Worm (Caenorhabditis elegans) whole organism, late embryonic: ENCODE data around the gene srd-32.

Experiments used
- C08G9.2 ChIP-seq: sonication (generic microtip); optimal IDR thresholded peaks from 2 replicates; lab custom pipeline; 2016; ENCODE audit warnings: mild to moderate bottlenecking, missing genetic modification characterization, moderate library complexity, missing compliant biosample characterization
- K02D7.2 ChIP-seq: sonication (generic microtip); optimal IDR thresholded peaks from 2 replicates; lab custom pipeline; 2017; ENCODE audit warnings: mild to moderate bottlenecking, missing genetic modification characterization, missing compliant biosample characterization
- ama-1 ChIP-seq: fragments of 150-350 bp; optimal IDR thresholded peaks from 2 replicates; lab custom pipeline; 2014
- ceh-14 ChIP-seq: sonication (generic microtip); optimal IDR thresholded peaks from 2 replicates; lab custom pipeline; 2016; ENCODE audit warnings: missing genotype, missing genetic modification characterization, missing compliant biosample characterization
- elt-2 ChIP-seq: sonication (generic microtip); optimal IDR thresholded peaks from 2 replicates; lab custom pipeline; 2016; ENCODE audit warnings: missing genetic modification reagents, missing genetic modification characterization, missing compliant biosample characterization
- hlh-30 ChIP-seq: sonication (generic microtip); optimal IDR thresholded peaks from 2 replicates; lab custom pipeline; 2017; ENCODE audit warnings: antibody characterized with exemption, missing genetic modification characterization, missing compliant biosample characterization; ENCODE audit not compliant: insufficient read depth
- nhr-232 ChIP-seq: sonication (generic microtip); optimal IDR thresholded peaks from 2 replicates; lab custom pipeline; 2016; ENCODE audit warnings: missing genetic modification characterization, missing compliant biosample characterization
- rnt-1 ChIP-seq: sonication (generic microtip); optimal IDR thresholded peaks from 2 replicates; lab custom pipeline; 2016; ENCODE audit warnings: missing genetic modification characterization, missing compliant biosample characterization
- ttx-3 ChIP-seq: sonication (generic microtip); optimal IDR thresholded peaks from 2 replicates; lab custom pipeline; 2016; ENCODE audit warnings: missing genetic modification reagents, missing genetic modification characterization, missing compliant biosample characterization
- zip-5 ChIP-seq: sonication (generic microtip); optimal IDR thresholded peaks from 2 replicates; lab custom pipeline; 2016; ENCODE audit warnings: missing genetic modification characterization, missing compliant biosample characterization

The srd-32 gene

DNA sequence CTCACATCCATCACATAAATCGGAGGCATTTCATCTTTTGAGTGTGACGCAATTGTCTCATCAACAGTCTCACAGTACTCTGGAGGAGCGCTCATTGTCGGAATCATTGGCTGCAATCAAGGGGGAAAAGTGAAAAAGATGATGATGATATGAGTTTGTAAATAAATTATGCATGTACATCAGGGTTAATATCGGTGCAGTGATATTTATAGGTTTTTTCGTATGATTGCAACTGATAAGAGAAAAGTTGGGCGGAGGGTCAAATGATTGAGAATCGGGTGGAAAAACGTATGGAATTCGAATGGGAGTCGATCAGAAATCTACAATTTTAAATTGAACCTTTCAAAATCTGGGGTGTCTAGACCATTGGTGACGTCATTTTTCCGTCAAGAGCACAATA, 49.4 kb downstream of the srd-32 start, which contains the start of gene H23N18.6:
TSS of gene H23N18.6 (minus strand) at position 201 of the 400 bp plus-strand sequence.
- TF ChIP-seq elt-2 (tag; lab: Kevin White, UChicago): peak; percentile 60
- no peak for TF ChIP-seq hlh-30 (tag; lab: Kevin White, UChicago)

DNA sequence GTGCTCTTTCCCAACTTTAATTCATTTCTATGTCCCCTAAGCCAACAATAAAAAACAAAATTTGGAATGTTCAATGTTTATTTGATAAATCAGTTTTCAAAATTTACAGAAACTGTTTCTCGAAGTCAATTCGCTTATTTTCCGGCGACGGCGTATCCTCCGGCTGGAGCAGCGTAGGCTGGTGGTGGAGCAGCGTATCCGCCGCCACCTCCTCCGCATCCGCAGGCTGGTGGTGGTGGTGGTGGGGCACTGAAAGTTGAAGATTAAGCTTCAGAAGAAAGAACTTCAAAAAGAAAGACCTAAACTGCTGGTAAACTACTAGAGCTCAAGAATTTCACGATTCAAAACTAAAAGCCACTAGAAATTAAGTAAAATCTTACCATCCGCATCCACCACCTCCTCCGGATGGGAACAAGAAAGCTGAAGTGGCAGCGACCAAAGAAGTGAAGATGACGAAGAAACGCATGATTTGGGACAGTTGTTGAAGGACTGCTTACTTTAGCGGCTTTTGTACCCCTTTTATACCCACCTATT, 52.7 kb downstream of the srd-32 start, which contains the start of gene C02E7.7:
TSS of gene C02E7.7 (minus strand) at position 484 of the 534 bp plus-strand sequence.
- TF ChIP-seq zip-5 (tag; lab: Kevin White, UChicago): no peak
- no peak for TF ChIP-seq C08G9.2 (tag; lab: Kevin White, UChicago)
- TF ChIP-seq ama-1 (lab: Kevin White, UChicago): peak; percentile 7

DNA sequence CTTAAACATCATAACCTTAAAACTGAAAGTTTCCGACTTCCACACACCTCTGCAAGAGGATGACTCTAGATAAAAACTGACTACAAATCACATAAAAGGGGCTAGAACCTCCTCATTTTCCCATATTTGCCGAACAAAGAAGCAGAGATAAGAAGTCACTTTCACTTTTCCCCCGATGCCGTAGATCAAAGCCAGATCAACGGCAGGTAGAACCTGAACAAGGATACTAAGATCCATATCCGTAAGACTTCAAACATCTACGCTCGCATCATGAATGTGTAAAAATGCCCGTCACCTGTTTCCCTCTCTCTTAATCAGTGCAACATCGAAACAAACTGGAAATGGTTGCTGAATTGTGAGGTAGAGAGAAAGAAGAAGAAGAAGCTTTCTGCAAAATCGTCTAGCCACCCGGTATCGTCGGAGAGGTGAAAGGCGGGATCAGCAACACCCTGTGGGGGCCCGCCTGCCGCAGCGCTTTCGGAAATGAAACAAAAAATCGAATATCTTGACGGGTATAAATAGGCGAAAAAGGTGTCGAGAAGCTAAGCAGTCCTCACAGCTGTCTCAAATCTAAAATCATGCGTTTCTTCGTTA, 53.3 kb downstream of the srd-32 start, which contains the start of gene C02E7.6:
TSS of gene C02E7.6 (plus strand) at position 544 of the 594 bp plus-strand sequence.
- TF ChIP-seq nhr-232: no peak
- peak; percentile 16 for TF ChIP-seq rnt-1 (tag; lab: Kevin White, UChicago)
- TF ChIP-seq K02D7.2 (tag; lab: Kevin White, UChicago): no peak
- TF ChIP-seq ttx-3: no peak
- no peak for TF ChIP-seq ceh-14 (tag; lab: Kevin White, UChicago)
